Worm (Caenorhabditis elegans): ENCODE measurements around the gene nhr-3.
A peak's percentile ranks its signal among the peaks of the same experiment; 100 is the strongest.

The nhr-3 gene

ce11 chrX:14559519-14560296, 1.4 kb downstream of the nhr-3 start:
- TF ChIP-seq M03D4.4 (tag; optimal IDR thresholded peaks at IDR 0.05) (no peak), pha-4 (tag; optimal IDR thresholded peaks at IDR 0.05) (peak; percentile 52)

- TF ChIP-seq ztf-11 (tag; optimal IDR thresholded peaks at IDR 0.05) (no peak), ham-2 (GFP tag; optimal IDR thresholded peaks at IDR 0.05) (peak; percentile 94), nhr-237 (tag; optimal IDR thresholded peaks at IDR 0.05) (peak; percentile 95), nhr-76 (tag; optimal IDR thresholded peaks at IDR 0.05) (no peak), unc-120 (tag; optimal IDR thresholded peaks at IDR 0.05; ENCODE audit: poor library complexity, severe bottlenecking) (peak; percentile 85), blmp-1 (tag; optimal IDR thresholded peaks at IDR 0.05) (peak; percentile 74), sptf-1 (tag; optimal IDR thresholded peaks at IDR 0.05) (peak; percentile 30), nhr-12 (tag; optimal IDR thresholded peaks at IDR 0.05) (no peak), lin-32 (GFP tag; optimal IDR thresholded peaks at IDR 0.05) (no peak), mep-1 (tag; optimal IDR thresholded peaks at IDR 0.05) (peak; percentile 45), elt-1 (tag; optimal IDR thresholded peaks at IDR 0.05; ENCODE audit: borderline replicate concordance, insufficient read depth) (peak; percentile 56), ceh-83 (GFP tag; optimal IDR thresholded peaks at IDR 0.05) (no peak), ceh-39 (tag; optimal IDR thresholded peaks at IDR 0.05) (no peak), drap-1 (GFP tag; optimal IDR thresholded peaks at IDR 0.05) (peak; percentile 29), cnd-1 (tag; optimal IDR thresholded peaks at IDR 0.05) (no peak), nhr-2 (tag; optimal IDR thresholded peaks at IDR 0.05) (no peak), tbx-8 (GFP tag; optimal IDR thresholded peaks at IDR 0.05) (no peak), elt-3 (tag; optimal IDR thresholded peaks at IDR 0.05) (peak; percentile 93), ces-1 (GFP tag; optimal IDR thresholded peaks at IDR 0.05) (peak; percentile 54), flh-1 (GFP tag; optimal IDR thresholded peaks at IDR 0.05) (no peak), hlh-1 (tag; optimal IDR thresholded peaks at IDR 0.05) (peak; percentile 62), unc-62 (GFP tag; optimal IDR thresholded peaks at IDR 0.05) (peak; percentile 93), ceh-43 (GFP tag; optimal IDR thresholded peaks at IDR 0.05) (no peak), nhr-28 (tag; optimal IDR thresholded peaks at IDR 0.05) (peak; percentile 23), pha-4 (tag; optimal IDR thresholded peaks at IDR 0.05) (peak; percentile 88)
Observed at ce11 chrX:14560297-14560680, 2.0 kb downstream of the nhr-3 start.

ce11 chrX:14561416-14561973, 3.2 kb downstream of the nhr-3 start:
- TF ChIP-seq sem-2 (GFP tag; optimal IDR thresholded peaks at IDR 0.05) (no peak), lin-13 (tag; optimal IDR thresholded peaks at IDR 0.05) (no peak), cnd-1 (tag; optimal IDR thresholded peaks at IDR 0.05) (no peak), ztf-11 (tag; optimal IDR thresholded peaks at IDR 0.05) (no peak), nhr-28 (tag; optimal IDR thresholded peaks at IDR 0.05) (no peak), elt-1 (tag; optimal IDR thresholded peaks at IDR 0.05; ENCODE audit: borderline replicate concordance, insufficient read depth) (no peak), ces-1 (GFP tag; optimal IDR thresholded peaks at IDR 0.05) (peak; percentile 64), nhr-237 (tag; optimal IDR thresholded peaks at IDR 0.05) (peak; percentile 5), nhr-12 (tag; optimal IDR thresholded peaks at IDR 0.05) (no peak), drap-1 (GFP tag; optimal IDR thresholded peaks at IDR 0.05) (peak; percentile 9), ham-2 (GFP tag; optimal IDR thresholded peaks at IDR 0.05) (no peak), bed-3 (GFP tag; optimal IDR thresholded peaks at IDR 0.05) (no peak), M03D4.4 (tag; optimal IDR thresholded peaks at IDR 0.05) (peak; percentile 38), mab-5 (tag; optimal IDR thresholded peaks at IDR 0.05) (no peak), lin-32 (GFP tag; optimal IDR thresholded peaks at IDR 0.05) (no peak), unc-62 (GFP tag; optimal IDR thresholded peaks at IDR 0.05) (peak; percentile 11), blmp-1 (tag; optimal IDR thresholded peaks at IDR 0.05) (no peak), flh-1 (GFP tag; optimal IDR thresholded peaks at IDR 0.05) (no peak), nhr-76 (tag; optimal IDR thresholded peaks at IDR 0.05) (no peak), mep-1 (tag; optimal IDR thresholded peaks at IDR 0.05) (no peak), ceh-43 (GFP tag; optimal IDR thresholded peaks at IDR 0.05) (no peak), tbx-8 (GFP tag; optimal IDR thresholded peaks at IDR 0.05) (no peak), elt-3 (tag; optimal IDR thresholded peaks at IDR 0.05) (no peak), nhr-2 (tag; optimal IDR thresholded peaks at IDR 0.05) (no peak), pha-4 (tag; optimal IDR thresholded peaks at IDR 0.05) (no peak), unc-120 (tag; optimal IDR thresholded peaks at IDR 0.05; ENCODE audit: poor library complexity, severe bottlenecking) (peak; percentile 59), lsy-2 (tag; optimal IDR thresholded peaks at IDR 0.05) (peak; percentile 1), ceh-39 (tag; optimal IDR thresholded peaks at IDR 0.05) (no peak), unc-39 (tag; optimal IDR thresholded peaks at IDR 0.05) (no peak), mls-2 (tag; optimal IDR thresholded peaks at IDR 0.05) (no peak), ceh-83 (GFP tag; optimal IDR thresholded peaks at IDR 0.05) (no peak), snpc-4 (tag; optimal IDR thresholded peaks at IDR 0.05) (no peak), sptf-1 (tag; optimal IDR thresholded peaks at IDR 0.05) (no peak), hlh-1 (tag; optimal IDR thresholded peaks at IDR 0.05) (peak; percentile 80), zip-8 (tag; optimal IDR thresholded peaks at IDR 0.05) (no peak)

All from whole organism, mixed stage, embryonic.